Worm (Caenorhabditis elegans): ENCODE measurements around the gene rab-37.

rab-37 gene

ce11 chrX:4254782-4255181, 19.1 kb upstream of the rab-37 start, which contains the start of gene taf-11.1:
TSS of gene taf-11.1 (plus strand) at chrX:4255170.
- TF ChIP-seq zip-8 (tag; optimal IDR thresholded peaks at IDR 0.05) = no peak
- TF ChIP-seq nhr-2 (tag; optimal IDR thresholded peaks at IDR 0.05) = no peak
- TF ChIP-seq ces-1 (GFP tag; optimal IDR thresholded peaks at IDR 0.05) = peak; percentile 28
- no peak for TF ChIP-seq tbx-8 (GFP tag; optimal IDR thresholded peaks at IDR 0.05)
- TF ChIP-seq ceh-39 (tag; optimal IDR thresholded peaks at IDR 0.05) = peak; percentile 29
- TF ChIP-seq ztf-11 (tag; optimal IDR thresholded peaks at IDR 0.05) = no peak
- no peak for TF ChIP-seq ceh-43 (GFP tag; optimal IDR thresholded peaks at IDR 0.05)
- no peak for TF ChIP-seq snpc-4 (tag; optimal IDR thresholded peaks at IDR 0.05)
- no peak for TF ChIP-seq nhr-12 (tag; optimal IDR thresholded peaks at IDR 0.05)
- TF ChIP-seq blmp-1 (tag; optimal IDR thresholded peaks at IDR 0.05) = no peak
- TF ChIP-seq cnd-1 (tag; optimal IDR thresholded peaks at IDR 0.05) = peak; percentile 40
- TF ChIP-seq pha-4 (tag; optimal IDR thresholded peaks at IDR 0.05) = no peak
- no peak for TF ChIP-seq lsy-2 (tag; optimal IDR thresholded peaks at IDR 0.05)
- no peak for TF ChIP-seq unc-62 (GFP tag; optimal IDR thresholded peaks at IDR 0.05)
- no peak for TF ChIP-seq unc-39 (tag; optimal IDR thresholded peaks at IDR 0.05)
- TF ChIP-seq ceh-83 (GFP tag; optimal IDR thresholded peaks at IDR 0.05) = no peak
- no peak for TF ChIP-seq mab-5 (tag; optimal IDR thresholded peaks at IDR 0.05)
- no peak for TF ChIP-seq drap-1 (GFP tag; optimal IDR thresholded peaks at IDR 0.05)
- TF ChIP-seq bed-3 (GFP tag; optimal IDR thresholded peaks at IDR 0.05) = no peak
- no peak for TF ChIP-seq M03D4.4 (tag; optimal IDR thresholded peaks at IDR 0.05)
- no peak for TF ChIP-seq elt-3 (tag; optimal IDR thresholded peaks at IDR 0.05)
- TF ChIP-seq sem-2 (GFP tag; optimal IDR thresholded peaks at IDR 0.05) = no peak
- TF ChIP-seq nhr-76 (tag; optimal IDR thresholded peaks at IDR 0.05) = no peak
- TF ChIP-seq mls-2 (tag; optimal IDR thresholded peaks at IDR 0.05) = no peak
- no peak for TF ChIP-seq elt-1 (tag; optimal IDR thresholded peaks at IDR 0.05; ENCODE audit: borderline replicate concordance, insufficient read depth)
- peak; percentile 7 for TF ChIP-seq lin-13 (tag; optimal IDR thresholded peaks at IDR 0.05)
- no peak for TF ChIP-seq sptf-1 (tag; optimal IDR thresholded peaks at IDR 0.05)
- TF ChIP-seq mep-1 (tag; optimal IDR thresholded peaks at IDR 0.05) = no peak
- no peak for TF ChIP-seq unc-120 (tag; optimal IDR thresholded peaks at IDR 0.05; ENCODE audit: poor library complexity, severe bottlenecking)
- no peak for TF ChIP-seq ham-2 (GFP tag; optimal IDR thresholded peaks at IDR 0.05)
- TF ChIP-seq nhr-237 (tag; optimal IDR thresholded peaks at IDR 0.05) = no peak
- peak; percentile 21 for TF ChIP-seq hlh-1 (tag; optimal IDR thresholded peaks at IDR 0.05)
- no peak for TF ChIP-seq lin-32 (GFP tag; optimal IDR thresholded peaks at IDR 0.05)
- TF ChIP-seq flh-1 (GFP tag; optimal IDR thresholded peaks at IDR 0.05) = no peak
- TF ChIP-seq nhr-28 (tag; optimal IDR thresholded peaks at IDR 0.05) = no peak

ce11 chrX:4252047-4252446, 16.4 kb upstream of the rab-37 start, which contains the start of gene srv-5:
TSS of gene srv-5 (plus strand) at chrX:4252347.
- TF ChIP-seq ham-2 (GFP tag; optimal IDR thresholded peaks at IDR 0.05) (no peak), sem-2 (GFP tag; optimal IDR thresholded peaks at IDR 0.05) (no peak), nhr-237 (tag; optimal IDR thresholded peaks at IDR 0.05) (no peak), ceh-43 (GFP tag; optimal IDR thresholded peaks at IDR 0.05) (no peak), ces-1 (GFP tag; optimal IDR thresholded peaks at IDR 0.05) (no peak), zip-8 (tag; optimal IDR thresholded peaks at IDR 0.05) (no peak), nhr-76 (tag; optimal IDR thresholded peaks at IDR 0.05) (no peak), flh-1 (GFP tag; optimal IDR thresholded peaks at IDR 0.05) (no peak), ztf-11 (tag; optimal IDR thresholded peaks at IDR 0.05) (no peak), lin-32 (GFP tag; optimal IDR thresholded peaks at IDR 0.05) (no peak)

ce11 chrX:4248949-4249348, 13.3 kb upstream of the rab-37 start, which contains the start of gene hlh-13:
TSS of gene hlh-13 (plus strand) at chrX:4249249.
- TF ChIP-seq blmp-1 (tag; optimal IDR thresholded peaks at IDR 0.05) = no peak
- TF ChIP-seq flh-1 (GFP tag; optimal IDR thresholded peaks at IDR 0.05) = no peak
- TF ChIP-seq ceh-39 (tag; optimal IDR thresholded peaks at IDR 0.05) = no peak
- TF ChIP-seq mab-5 (tag; optimal IDR thresholded peaks at IDR 0.05) = no peak

ce11 chrX:4248417-4248816, 12.8 kb upstream of the rab-37 start:
- TF ChIP-seq flh-1 (GFP tag; optimal IDR thresholded peaks at IDR 0.05) (no peak), hlh-1 (tag; optimal IDR thresholded peaks at IDR 0.05) (no peak), sptf-1 (tag; optimal IDR thresholded peaks at IDR 0.05) (no peak), elt-3 (tag; optimal IDR thresholded peaks at IDR 0.05) (no peak), pha-4 (tag; optimal IDR thresholded peaks at IDR 0.05) (no peak), snpc-4 (tag; optimal IDR thresholded peaks at IDR 0.05) (no peak), nhr-76 (tag; optimal IDR thresholded peaks at IDR 0.05) (no peak), lsy-2 (tag; optimal IDR thresholded peaks at IDR 0.05) (no peak), mab-5 (tag; optimal IDR thresholded peaks at IDR 0.05) (no peak), nhr-12 (tag; optimal IDR thresholded peaks at IDR 0.05) (no peak), ham-2 (GFP tag; optimal IDR thresholded peaks at IDR 0.05) (no peak), unc-120 (tag; optimal IDR thresholded peaks at IDR 0.05; ENCODE audit: poor library complexity, severe bottlenecking) (no peak), nhr-237 (tag; optimal IDR thresholded peaks at IDR 0.05) (no peak), mls-2 (tag; optimal IDR thresholded peaks at IDR 0.05) (no peak), ceh-39 (tag; optimal IDR thresholded peaks at IDR 0.05) (no peak), blmp-1 (tag; optimal IDR thresholded peaks at IDR 0.05) (no peak)
